Worm (Caenorhabditis elegans) whole organism, L1 larva: ENCODE measurements around the gene paic-1.

Experiments used
- ceh-82 ChIP-seq, 3 experiments: fragments of 150-350 bp in 1 of 3; sonication (generic microtip) in 2 of 3; optimal IDR thresholded peaks; 2 replicates each; lab custom pipeline; 2014 to 2017; ENCODE audit warnings: missing biosample characterization in 3 of 3, missing genetic modification characterization in 3 of 3
- fkh-10 ChIP-seq: sonication (generic microtip); optimal IDR thresholded peaks from 2 replicates; lab custom pipeline; 2017; ENCODE audit warnings: missing biosample characterization, missing genetic modification reagents, missing genetic modification characterization
- jun-1 ChIP-seq: fragments of 150-350 bp; optimal IDR thresholded peaks from 2 replicates; lab custom pipeline; 2014; ENCODE audit warnings: missing biosample characterization, missing genetic modification reagents, missing genetic modification characterization
- nhr-90 ChIP-seq: sonication (generic microtip); optimal IDR thresholded peaks from 2 replicates; lab custom pipeline; 2016; ENCODE audit warnings: mild to moderate bottlenecking, missing genetic modification characterization, missing compliant biosample characterization; ENCODE audit not compliant: poor library complexity
- ztf-11 ChIP-seq, 2 experiments: sonication (generic microtip); optimal IDR thresholded peaks; 2 replicates each; lab custom pipeline; 2016 to 2017; ENCODE audit warnings: missing genetic modification characterization in 2 of 2, missing biosample characterization in 1 of 2, missing compliant biosample characterization in 1 of 2

- TF ChIP-seq jun-1 (no peak), nhr-90 (tag; lab: Kevin White, UChicago) (no peak), fkh-10 (GFP tag; lab: Kevin White, UChicago) (no peak), ztf-11 (tag; optimal IDR thresholded peaks at IDR 0.05; lab: Kevin White, UChicago) (no peak), ceh-82 (tag; optimal IDR thresholded peaks at IDR 0.05; lab: Kevin White, UChicago) (no peak)
These were observed 37.9 kb downstream of the paic-1 start, which contains the start of gene madf-3 for ce11 chrII:4334448-4334847.
